Worm (Caenorhabditis elegans) whole organism, L1 larva: ENCODE data around the gene pot-1.

Source experiments
- C34B4.2 ChIP-seq: sonication (generic microtip); optimal IDR thresholded peaks from 2 replicates; lab custom pipeline; 2017; ENCODE audit warnings: mild to moderate bottlenecking, missing genetic modification characterization, missing compliant biosample characterization
- F16B12.6 ChIP-seq: fragments of 150-350 bp; optimal IDR thresholded peaks from 2 replicates; lab custom pipeline; 2014; ENCODE audit warnings: missing biosample characterization, missing genetic modification characterization
- Y116A8C.19 ChIP-seq: sonication (generic microtip); optimal IDR thresholded peaks from 2 replicates; lab custom pipeline; 2016; ENCODE audit warnings: missing compliant biosample characterization, missing genetic modification characterization, borderline replicate concordance
- alr-1 ChIP-seq: fragments of 200-800 bp; sonication (Bioruptor generic); optimal IDR thresholded peaks from 2 replicates; lab custom pipeline; 2018; ENCODE audit warnings: borderline replicate concordance, mild to moderate bottlenecking, missing genetic modification characterization, missing compliant biosample characterization
- blmp-1 ChIP-seq: fragments of 150-350 bp; optimal IDR thresholded peaks from 2 replicates; lab custom pipeline; 2014; ENCODE audit warnings: missing biosample characterization, missing genetic modification characterization
- ceh-82 ChIP-seq, 3 experiments: fragments of 150-350 bp in 1 of 3; sonication (generic microtip) in 2 of 3; optimal IDR thresholded peaks; 2 replicates each; lab custom pipeline; 2014 to 2017; ENCODE audit warnings: missing biosample characterization in 3 of 3, missing genetic modification characterization in 3 of 3
- dpl-1 ChIP-seq, 3 experiments: fragments of 150-350 bp in 2 of 3; sonication (generic microtip) in 1 of 3; optimal IDR thresholded peaks; 2 replicates each; lab custom pipeline; 2014 to 2017; ENCODE audit warnings: missing biosample characterization in 3 of 3, missing genetic modification characterization in 3 of 3, missing genetic modification reagents in 3 of 3
- efl-1 ChIP-seq, 4 experiments: fragments of 150-350 bp; optimal IDR thresholded peaks in 3 of 4; peaks in 1 of 4; 1 replicate in 1 of 4; 2 replicates in 3 of 4; lab custom pipeline; 2014; ENCODE audit warnings: missing biosample characterization in 2 of 4, missing genetic modification characterization in 2 of 4, missing genetic modification reagents in 2 of 4
- elt-3 ChIP-seq, 6 experiments: fragments of 150-350 bp in 1 of 6; sonication (generic microtip); optimal IDR thresholded peaks; 2 replicates each; lab custom pipeline; 2017 to 2018; ENCODE audit warnings: missing biosample characterization in 6 of 6, missing genetic modification characterization in 6 of 6, inconsistent platforms in 1 of 6
- fkh-8 ChIP-seq: sonication (generic microtip); optimal IDR thresholded peaks from 2 replicates; lab custom pipeline; 2016; ENCODE audit warnings: mild to moderate bottlenecking, missing genetic modification characterization, missing compliant biosample characterization
- grh-1 ChIP-seq: fragments of 200-800 bp; sonication (Bioruptor generic); IDR thresholded peaks from 2 replicates; pipeline ENCODE4 v1.3.6; 2022; ENCODE audit warnings: missing genetic modification reagents, missing genetic modification characterization, missing compliant biosample characterization
- hlh-4 ChIP-seq: sonication (generic microtip); optimal IDR thresholded peaks from 2 replicates; lab custom pipeline; 2016; ENCODE audit warnings: mild to moderate bottlenecking, missing genetic modification characterization, missing compliant biosample characterization
- lin-13 ChIP-seq: fragments of 150-350 bp; optimal IDR thresholded peaks from 2 replicates; lab custom pipeline; 2014; ENCODE audit warnings: missing biosample characterization, missing genetic modification reagents, missing genetic modification characterization
- lin-14 ChIP-seq: fragments of 200-800 bp; sonication (Bioruptor generic); optimal IDR thresholded peaks from 2 replicates; lab custom pipeline; 2018; ENCODE audit warnings: mild to moderate bottlenecking, missing genetic modification characterization, moderate library complexity, missing compliant biosample characterization
- lin-15B ChIP-seq: fragments of 150-350 bp; sonication (generic microtip); optimal IDR thresholded peaks from 3 replicates; lab custom pipeline; 2014; ENCODE audit warnings: missing biosample characterization, missing genetic modification characterization
- lin-39 ChIP-seq: fragments of 150-350 bp; optimal IDR thresholded peaks from 2 replicates; lab custom pipeline; 2014; ENCODE audit warnings: missing biosample characterization, missing genetic modification reagents, missing genetic modification characterization
- lsy-2 ChIP-seq, 2 experiments: fragments of 150-350 bp; optimal IDR thresholded peaks; 2 replicates each; lab custom pipeline; 2014; ENCODE audit warnings: missing biosample characterization in 2 of 2, missing genetic modification characterization in 2 of 2
- mdl-1 ChIP-seq, 2 experiments: fragments of 150-350 bp; optimal IDR thresholded peaks; 2 replicates each; lab custom pipeline; 2014 to 2017; ENCODE audit warnings: missing biosample characterization in 2 of 2, missing genetic modification characterization in 2 of 2, inconsistent platforms in 1 of 2
- mef-2 ChIP-seq: fragments of 150-350 bp; optimal IDR thresholded peaks from 2 replicates; lab custom pipeline; 2014; ENCODE audit warnings: missing biosample characterization, missing genetic modification characterization
- mep-1 ChIP-seq: fragments of 150-350 bp; optimal IDR thresholded peaks from 2 replicates; lab custom pipeline; 2014; ENCODE audit warnings: missing biosample characterization, missing genetic modification characterization
- nhr-11 ChIP-seq: fragments of 150-350 bp; optimal IDR thresholded peaks from 2 replicates; lab custom pipeline; 2014; ENCODE audit warnings: missing biosample characterization, missing genetic modification characterization
- nhr-12 ChIP-seq: sonication (generic microtip); optimal IDR thresholded peaks from 2 replicates; lab custom pipeline; 2017; ENCODE audit warnings: missing biosample characterization, missing genetic modification characterization
- nhr-19 ChIP-seq: fragments of 200-800 bp; sonication (Bioruptor generic); conservative IDR thresholded peaks from 2 replicates; pipeline ENCODE4 v1.3.6; 2022; ENCODE audit warnings: missing genetic modification characterization, missing compliant biosample characterization
- nhr-20 ChIP-seq: sonication (generic microtip); optimal IDR thresholded peaks from 2 replicates; lab custom pipeline; 2016; ENCODE audit warnings: mild to moderate bottlenecking, missing genetic modification characterization, missing compliant biosample characterization
- nhr-47 ChIP-seq: sonication (generic microtip); optimal IDR thresholded peaks from 2 replicates; lab custom pipeline; 2016; ENCODE audit warnings: mild to moderate bottlenecking, missing genetic modification characterization, moderate library complexity, missing compliant biosample characterization
- nhr-71 ChIP-seq: sonication (generic microtip); optimal IDR thresholded peaks from 2 replicates; lab custom pipeline; 2016; ENCODE audit warnings: mild to moderate bottlenecking, missing genetic modification characterization, moderate library complexity, missing compliant biosample characterization
- nhr-76 ChIP-seq: sonication (generic microtip); optimal IDR thresholded peaks from 2 replicates; lab custom pipeline; 2017; ENCODE audit warnings: missing biosample characterization, missing genetic modification characterization
- pax-3 ChIP-seq: fragments of 200-800 bp; sonication (Bioruptor generic); optimal IDR thresholded peaks from 2 replicates; lab custom pipeline; 2018; ENCODE audit warnings: mild to moderate bottlenecking, missing genetic modification characterization, moderate library complexity, missing compliant biosample characterization
- rnt-1 ChIP-seq: sonication (generic microtip); optimal IDR thresholded peaks from 2 replicates; lab custom pipeline; 2016; ENCODE audit warnings: mild to moderate bottlenecking, missing genetic modification characterization, moderate library complexity, missing compliant biosample characterization
- snu-23 ChIP-seq: sonication (generic microtip); optimal IDR thresholded peaks from 2 replicates; lab custom pipeline; 2016; ENCODE audit warnings: missing genetic modification characterization, missing compliant biosample characterization
- sptf-1 ChIP-seq: fragments of 150-350 bp; optimal IDR thresholded peaks from 2 replicates; lab custom pipeline; 2014; ENCODE audit warnings: missing biosample characterization, missing genetic modification characterization
- unc-30 ChIP-seq: sonication (generic microtip); optimal IDR thresholded peaks from 2 replicates; lab custom pipeline; 2017; ENCODE audit warnings: missing biosample characterization, missing genetic modification characterization
- unc-62 ChIP-seq: fragments of 150-350 bp; optimal IDR thresholded peaks from 2 replicates; lab custom pipeline; 2014; ENCODE audit warnings: missing biosample characterization, missing genetic modification reagents, missing genetic modification characterization
- unc-86 ChIP-seq: sonication (generic microtip); optimal IDR thresholded peaks from 2 replicates; lab custom pipeline; 2016; ENCODE audit warnings: missing genetic modification characterization, missing compliant biosample characterization
- vab-15 ChIP-seq: sonication (generic microtip); optimal IDR thresholded peaks from 2 replicates; lab custom pipeline; 2017; ENCODE audit warnings: missing genotype, mild to moderate bottlenecking, missing genetic modification characterization, missing compliant biosample characterization

Gene pot-1

ce11 chrIII:7153747-7154238 is 20.3 kb upstream of the pot-1 start, which contains the start of gene ogt-1 (continued):
- TF ChIP-seq lin-13 (GFP tag; lab: Kevin White, UChicago) (peak; percentile 82), fkh-8 (tag; lab: Kevin White, UChicago) (peak; percentile 46), nhr-12 (tag; lab: Kevin White, UChicago) (no peak), rnt-1 (tag; lab: Kevin White, UChicago) (peak; percentile 80), sptf-1 (tag; lab: Kevin White, UChicago) (no peak)

- peak in 1 of 2 experiments; percentile 17 for TF ChIP-seq lsy-2 (tag; optimal IDR thresholded peaks at IDR 0.05; lab: Kevin White, UChicago)
- peak; percentile 74 for TF ChIP-seq grh-1 (GFP tag; lab: Robert Waterston, UW)
- TF ChIP-seq nhr-20 (tag; lab: Kevin White, UChicago): peak; percentile 17
- peak; percentile 51 for TF ChIP-seq lin-14
- TF ChIP-seq rnt-1 (tag; lab: Kevin White, UChicago): no peak
- TF ChIP-seq unc-62 (GFP tag; lab: Kevin White, UChicago): no peak
- no peak for TF ChIP-seq vab-15 (tag; lab: Kevin White, UChicago)
- TF ChIP-seq nhr-19: peak; percentile 26; the same call in 1 of the 2 replicates
- peak; percentile 13 for TF ChIP-seq snu-23 (GFP tag; lab: Kevin White, UChicago)
- TF ChIP-seq nhr-71 (tag; lab: Kevin White, UChicago): peak; percentile 23
- TF ChIP-seq, all 84 proteins: peak for 7
Measured at ce11 chrIII:7152569-7152968, 19.1 kb upstream of the pot-1 start.

- TF ChIP-seq nhr-47: no peak
- no peak for TF ChIP-seq lin-39
- no peak for TF ChIP-seq Y116A8C.19 (tag; lab: Kevin White, UChicago)
- TF ChIP-seq ceh-82 (tag; optimal IDR thresholded peaks at IDR 0.05; lab: Kevin White, UChicago): no peak
- TF ChIP-seq alr-1: no peak
- TF ChIP-seq C34B4.2 (tag; lab: Kevin White, UChicago): no peak
- no peak for TF ChIP-seq unc-30 (tag; lab: Kevin White, UChicago)
- TF ChIP-seq nhr-76: no peak
- TF ChIP-seq pax-3 (tag; lab: Kevin White, UChicago): no peak
- no peak for TF ChIP-seq mdl-1 (tag; optimal IDR thresholded peaks at IDR 0.05; lab: Kevin White, UChicago)
- no peak for TF ChIP-seq elt-3 (tag; optimal IDR thresholded peaks at IDR 0.05; lab: Kevin White, UChicago)
- TF ChIP-seq mep-1 (tag; lab: Kevin White, UChicago): no peak
- no peak for TF ChIP-seq unc-86
- no peak for TF ChIP-seq nhr-11 (tag; lab: Kevin White, UChicago)
- no peak for TF ChIP-seq nhr-12 (tag; lab: Kevin White, UChicago)
- TF ChIP-seq hlh-4 (tag; lab: Kevin White, UChicago): no peak
- no peak for TF ChIP-seq dpl-1 (GFP tag; optimal IDR thresholded peaks at IDR 0.05; lab: Kevin White, UChicago)
Measured at ce11 chrIII:7150162-7150561, 16.7 kb upstream of the pot-1 start.

ce11 chrIII:7148191-7148590 is 14.7 kb upstream of the pot-1 start:
- TF ChIP-seq elt-3 (tag; optimal IDR thresholded peaks at IDR 0.05; lab: Kevin White, UChicago) (no peak), F16B12.6 (tag; lab: Kevin White, UChicago) (no peak), mef-2 (tag; lab: Kevin White, UChicago) (no peak), blmp-1 (tag; lab: Kevin White, UChicago) (no peak), efl-1 (optimal IDR thresholded peaks at IDR 0.05; lab: Kevin White, UChicago) (no peak), efl-1 (GFP tag; optimal IDR thresholded peaks at IDR 0.05 in 1 of 2; lab: Kevin White, UChicago) (peak in 1 of 2 experiments; percentile 86), lin-15B (tag; lab: Kevin White, UChicago) (no peak)
